Worm (Caenorhabditis elegans) whole organism, late embryonic: ENCODE measurements around the gene ZK593.2.
"Not testable (repeated sequence)": the region's sequence is repeated elsewhere in the genome, so short reads cannot be mapped to it uniquely, and the experiment has no call there.

Experiments used
- C08G9.2 ChIP-seq: sonication (generic microtip); optimal IDR thresholded peaks from 2 replicates; lab custom pipeline; 2016; ENCODE audit warnings: mild to moderate bottlenecking, missing genetic modification characterization, moderate library complexity, missing compliant biosample characterization
- K02D7.2 ChIP-seq: sonication (generic microtip); optimal IDR thresholded peaks from 2 replicates; lab custom pipeline; 2017; ENCODE audit warnings: mild to moderate bottlenecking, missing genetic modification characterization, missing compliant biosample characterization
- K09A11.1 ChIP-seq: sonication (generic microtip); optimal IDR thresholded peaks from 2 replicates; lab custom pipeline; 2017; ENCODE audit warnings: antibody characterized with exemption, mild to moderate bottlenecking, missing genetic modification characterization, missing compliant biosample characterization; ENCODE audit not compliant: insufficient read depth
- T23F11.4 ChIP-seq: fragments of 200-800 bp; sonication (Bioruptor generic); optimal IDR thresholded peaks from 2 replicates; lab custom pipeline; 2018; ENCODE audit warnings: mild to moderate bottlenecking, missing genetic modification characterization, missing compliant biosample characterization
- Y22D7AL.16 ChIP-seq: sonication (generic microtip); optimal IDR thresholded peaks from 2 replicates; lab custom pipeline; 2016; ENCODE audit warnings: missing genetic modification characterization, missing compliant biosample characterization
- ahr-1 ChIP-seq: sonication (generic microtip); optimal IDR thresholded peaks from 2 replicates; lab custom pipeline; 2016; ENCODE audit warnings: missing genetic modification characterization, missing compliant biosample characterization
- ama-1 ChIP-seq: fragments of 150-350 bp; optimal IDR thresholded peaks from 2 replicates; lab custom pipeline; 2014
- ceh-24 ChIP-seq: sonication (generic microtip); optimal IDR thresholded peaks from 2 replicates; lab custom pipeline; 2016; ENCODE audit warnings: mild to moderate bottlenecking, missing genetic modification characterization, missing compliant biosample characterization
- ceh-34 ChIP-seq: sonication (generic microtip); optimal IDR thresholded peaks from 2 replicates; lab custom pipeline; 2016; ENCODE audit warnings: mild to moderate bottlenecking, missing genetic modification characterization, missing compliant biosample characterization
- ceh-48 ChIP-seq: sonication (generic microtip); optimal IDR thresholded peaks from 2 replicates; lab custom pipeline; 2016; ENCODE audit warnings: missing genetic modification characterization, inconsistent platforms, missing compliant biosample characterization
- che-1 ChIP-seq: sonication (generic microtip); optimal IDR thresholded peaks from 2 replicates; lab custom pipeline; 2016; ENCODE audit warnings: mild to moderate bottlenecking, missing genetic modification characterization, missing compliant biosample characterization
- dmd-4 ChIP-seq: sonication (generic microtip); optimal IDR thresholded peaks from 2 replicates; lab custom pipeline; 2016; ENCODE audit warnings: borderline replicate concordance, missing genetic modification characterization, missing compliant biosample characterization
- eyg-1 ChIP-seq: sonication (generic microtip); optimal IDR thresholded peaks from 2 replicates; lab custom pipeline; 2016; ENCODE audit warnings: missing genotype, missing genetic modification characterization, missing compliant biosample characterization
- fax-1 ChIP-seq: sonication (generic microtip); optimal IDR thresholded peaks from 2 replicates; lab custom pipeline; 2016; ENCODE audit warnings: missing genotype, missing genetic modification characterization, missing compliant biosample characterization
- fkh-10 ChIP-seq: fragments of 150-350 bp; optimal IDR thresholded peaks from 2 replicates; lab custom pipeline; 2014; ENCODE audit warnings: missing biosample characterization, missing genetic modification reagents, missing genetic modification characterization
- hlh-13 ChIP-seq: fragments of 200-800 bp; sonication (Bioruptor generic); optimal IDR thresholded peaks from 2 replicates; lab custom pipeline; 2018; ENCODE audit warnings: mild to moderate bottlenecking, missing genetic modification characterization, missing compliant biosample characterization
- hlh-15 ChIP-seq: sonication (generic microtip); optimal IDR thresholded peaks from 2 replicates; lab custom pipeline; 2016; ENCODE audit warnings: missing genetic modification characterization, missing compliant biosample characterization
- hlh-30 ChIP-seq: sonication (generic microtip); optimal IDR thresholded peaks from 2 replicates; lab custom pipeline; 2017; ENCODE audit warnings: antibody characterized with exemption, missing genetic modification characterization, missing compliant biosample characterization; ENCODE audit not compliant: insufficient read depth
- hlh-8 ChIP-seq: sonication (generic microtip); optimal IDR thresholded peaks from 2 replicates; lab custom pipeline; 2016; ENCODE audit warnings: missing genotype, missing genetic modification characterization, missing compliant biosample characterization
- lim-6 ChIP-seq: sonication (generic microtip); optimal IDR thresholded peaks from 2 replicates; lab custom pipeline; 2016; ENCODE audit warnings: missing genetic modification characterization, missing compliant biosample characterization
- lin-11 ChIP-seq: fragments of 200-800 bp; sonication (Bioruptor generic); optimal IDR thresholded peaks from 2 replicates; lab custom pipeline; 2018; ENCODE audit warnings: mild to moderate bottlenecking, missing genetic modification characterization, missing compliant biosample characterization
- mec-3 ChIP-seq: sonication (generic microtip); optimal IDR thresholded peaks from 2 replicates; lab custom pipeline; 2016; ENCODE audit warnings: borderline replicate concordance, missing genetic modification characterization, missing compliant biosample characterization
- nhr-11 ChIP-seq: fragments of 150-350 bp; optimal IDR thresholded peaks from 2 replicates; lab custom pipeline; 2014; ENCODE audit warnings: missing biosample characterization, missing genetic modification characterization
- npax-4 ChIP-seq: sonication (generic microtip); optimal IDR thresholded peaks from 2 replicates; lab custom pipeline; 2016; ENCODE audit warnings: missing genetic modification characterization, missing compliant biosample characterization
- pha-2 ChIP-seq: sonication (generic microtip); optimal IDR thresholded peaks from 2 replicates; lab custom pipeline; 2017; ENCODE audit warnings: mild to moderate bottlenecking, missing genetic modification characterization, missing compliant biosample characterization
- pros-1 ChIP-seq: fragments of 150-350 bp; optimal IDR thresholded peaks from 2 replicates; lab custom pipeline; 2014; ENCODE audit warnings: missing biosample characterization, missing genetic modification reagents, missing genetic modification characterization
- sdc-2 ChIP-seq: sonication (generic microtip); optimal IDR thresholded peaks from 2 replicates; lab custom pipeline; 2016; ENCODE audit warnings: missing genotype, missing genetic modification characterization, missing compliant biosample characterization
- sox-4 ChIP-seq: sonication (generic microtip); optimal IDR thresholded peaks from 2 replicates; lab custom pipeline; 2017; ENCODE audit warnings: mild to moderate bottlenecking, missing genetic modification characterization, inconsistent platforms, missing compliant biosample characterization
- tbx-7 ChIP-seq: sonication (generic microtip); optimal IDR thresholded peaks from 2 replicates; lab custom pipeline; 2016; ENCODE audit warnings: missing genotype, missing genetic modification characterization, missing compliant biosample characterization
- ttx-3 ChIP-seq: sonication (generic microtip); optimal IDR thresholded peaks from 2 replicates; lab custom pipeline; 2016; ENCODE audit warnings: missing genetic modification reagents, missing genetic modification characterization, missing compliant biosample characterization
- unc-3 ChIP-seq, 2 experiments: fragments of 200-800 bp in 1 of 2; sonication (Bioruptor generic) in 1 of 2; sonication (generic microtip) in 1 of 2; conservative IDR thresholded peaks in 1 of 2; optimal IDR thresholded peaks in 1 of 2; 2 replicates each; pipeline versions ENCODE4 v1.3.6 to Lab custom; 2016 to 2022; ENCODE audit warnings: missing compliant biosample characterization in 2 of 2, missing genetic modification characterization in 2 of 2, missing genetic modification reagents in 1 of 2
- unc-86 ChIP-seq: sonication (generic microtip); optimal IDR thresholded peaks from 2 replicates; lab custom pipeline; 2016; ENCODE audit warnings: missing genetic modification characterization, missing compliant biosample characterization
- zip-5 ChIP-seq: sonication (generic microtip); optimal IDR thresholded peaks from 2 replicates; lab custom pipeline; 2016; ENCODE audit warnings: missing genetic modification characterization, missing compliant biosample characterization
- ztf-16 ChIP-seq: sonication (generic microtip); optimal IDR thresholded peaks from 2 replicates; lab custom pipeline; 2017; ENCODE audit warnings: missing genetic modification characterization, missing compliant biosample characterization

Gene ZK593.2

DNA sequence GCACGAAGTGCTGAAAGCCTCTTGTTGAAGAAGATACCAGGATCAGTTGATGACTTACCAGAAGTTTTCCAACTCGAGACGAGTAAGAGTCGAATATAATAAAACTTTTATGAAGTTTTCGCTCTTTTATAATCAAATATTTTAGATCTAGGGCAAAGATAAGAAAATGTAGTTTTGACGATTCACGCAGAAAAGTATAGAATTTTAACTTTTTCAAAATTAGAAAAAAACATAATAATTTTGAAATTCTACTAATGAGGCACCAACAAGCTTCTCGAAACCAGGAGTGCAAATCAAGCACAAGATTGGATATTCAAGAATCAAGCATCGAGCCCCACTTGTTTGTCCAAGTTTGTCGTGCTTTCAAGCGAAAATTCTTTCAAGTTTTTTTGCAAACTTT lies 35.6 kb downstream of the ZK593.2 start, which contains the start of gene Y69E1A.1:
Y69E1A.1 (minus strand) TSS at position 101 of the 400 bp plus-strand sequence.
- TF ChIP-seq hlh-13 (GFP tag; lab: Kevin White, UChicago) = no peak
- TF ChIP-seq dmd-4 (tag; lab: Kevin White, UChicago) = no peak
- no peak for TF ChIP-seq npax-4

DNA sequence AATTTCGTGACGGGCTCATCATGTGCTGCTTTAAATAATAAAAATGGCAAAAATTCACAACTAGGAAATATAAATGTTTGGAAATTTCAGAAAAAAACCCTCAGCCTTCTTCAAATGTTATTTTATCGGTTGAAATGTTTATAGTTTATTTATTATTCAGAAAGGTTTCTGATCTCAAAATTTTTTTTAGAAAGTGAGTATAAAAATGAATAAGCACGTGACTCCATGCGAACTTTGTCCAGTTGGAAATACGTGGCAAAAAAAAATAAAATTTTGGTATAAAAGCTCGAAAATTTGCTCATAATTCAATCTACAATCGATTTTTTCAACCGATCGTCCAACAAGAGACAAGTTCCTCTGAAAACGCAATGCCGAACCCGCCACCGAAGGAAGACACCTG lies 36.3 kb downstream of the ZK593.2 start, which contains the start of gene nsph-3.1:
nsph-3.1 (plus strand) TSS at position 301 of the 400 bp plus-strand sequence.
- TF ChIP-seq ceh-48 (tag; lab: Kevin White, UChicago) = no peak
- no peak for TF ChIP-seq sdc-2 (tag; lab: Kevin White, UChicago)
- no peak for TF ChIP-seq ceh-34 (tag; lab: Kevin White, UChicago)
- no peak for TF ChIP-seq C08G9.2
- no peak for TF ChIP-seq zip-5 (tag; lab: Kevin White, UChicago)
- no peak for TF ChIP-seq hlh-15 (tag; lab: Kevin White, UChicago)
- no peak for TF ChIP-seq fkh-10 (GFP tag; lab: Kevin White, UChicago)
- TF ChIP-seq ztf-16 (tag; lab: Kevin White, UChicago) = no peak
- TF ChIP-seq ceh-24 = no peak
- TF ChIP-seq ttx-3 (tag; lab: Kevin White, UChicago) = no peak
- TF ChIP-seq nhr-11 (tag; lab: Kevin White, UChicago) = no peak
- TF ChIP-seq hlh-8 (tag; lab: Kevin White, UChicago) = no peak
- TF ChIP-seq tbx-7 (tag; lab: Kevin White, UChicago) = no peak

ce11 chrIV:10950363-10951214 lies 37.4 kb downstream of the ZK593.2 start:
- TF ChIP-seq che-1 (tag; lab: Kevin White, UChicago) = no peak
- TF ChIP-seq lin-11 (tag; lab: Kevin White, UChicago) = no peak
- TF ChIP-seq eyg-1 = no peak
- no peak for TF ChIP-seq ceh-34 (tag; lab: Kevin White, UChicago)
- TF ChIP-seq ahr-1 (tag; lab: Kevin White, UChicago) = no peak
- no peak for TF ChIP-seq unc-3 (GFP tag; conservative IDR thresholded peaks at IDR 0.05; lab: Robert Waterston, UW)
- no peak for TF ChIP-seq unc-3 (tag; optimal IDR thresholded peaks at IDR 0.05; lab: Kevin White, UChicago)
- no peak for TF ChIP-seq tbx-7 (tag; lab: Kevin White, UChicago)
- TF ChIP-seq K09A11.1 (tag; lab: Kevin White, UChicago) = no peak
- no peak for TF ChIP-seq ama-1 (lab: Kevin White, UChicago)
- no peak for TF ChIP-seq lim-6 (tag; lab: Kevin White, UChicago)
- no peak for TF ChIP-seq sox-4 (tag; lab: Kevin White, UChicago)
- no peak for TF ChIP-seq hlh-30 (tag; lab: Kevin White, UChicago)
- no peak for TF ChIP-seq mec-3 (tag; lab: Kevin White, UChicago)
- no peak for TF ChIP-seq pha-2 (tag; lab: Kevin White, UChicago)
- TF ChIP-seq hlh-13 (GFP tag; lab: Kevin White, UChicago) = no peak
- no peak for TF ChIP-seq pros-1 (tag; lab: Kevin White, UChicago)

DNA sequence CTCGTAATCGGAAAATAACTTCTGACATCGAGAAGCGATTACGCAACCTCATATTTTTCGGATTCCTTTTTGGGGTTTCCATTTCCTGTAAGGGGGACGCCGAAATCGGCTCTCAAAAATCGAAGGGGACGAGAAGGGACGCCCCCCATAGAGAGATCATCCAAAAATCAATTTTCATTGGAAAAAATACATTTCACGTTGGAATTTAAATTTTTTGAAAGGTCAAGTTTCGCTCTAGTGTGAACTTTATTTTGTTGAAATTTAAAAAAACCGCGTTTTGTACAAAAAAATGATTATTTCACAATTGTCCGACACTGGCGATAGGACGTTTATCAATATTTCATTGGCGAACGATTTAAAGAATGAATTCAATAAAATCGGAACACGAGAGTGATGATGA lies 38.8 kb downstream of the ZK593.2 start, which contains the start of gene Y69E1A.3:
Y69E1A.3 (plus strand) TSS at position 301 of the 400 bp plus-strand sequence.
- TF ChIP-seq fax-1 (tag; lab: Kevin White, UChicago) (no peak), ama-1 (lab: Kevin White, UChicago) (no peak), zip-5 (tag; lab: Kevin White, UChicago) (no peak), unc-86 (tag; lab: Kevin White, UChicago) (no peak)

DNA sequence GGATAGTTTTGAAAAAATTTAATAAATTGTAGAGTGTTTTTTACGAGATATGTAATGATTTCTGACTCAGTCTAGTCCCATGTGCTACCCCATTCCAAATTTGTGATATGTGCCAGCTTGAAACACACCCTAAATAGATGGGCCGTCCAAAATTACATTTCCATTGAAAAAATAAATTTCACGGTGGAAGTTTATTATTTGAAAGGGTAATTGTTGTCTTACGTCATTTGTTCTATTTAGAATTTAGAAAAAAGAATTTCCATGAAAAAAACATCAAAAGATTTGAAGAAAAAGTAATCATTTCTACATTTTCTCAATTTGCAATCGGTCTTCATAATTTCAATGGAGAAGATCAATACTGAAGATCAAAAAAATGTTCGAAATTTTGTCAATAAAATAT lies 41.8 kb downstream of the ZK593.2 start, which contains the start of gene Y69E1A.4:
Y69E1A.4 (plus strand) TSS at position 301 of the 400 bp plus-strand sequence.
- TF ChIP-seq T23F11.4 (GFP tag; lab: Kevin White, UChicago); Y22D7AL.16; K02D7.2 (tag; lab: Kevin White, UChicago): not testable (repeated sequence)
- TF ChIP-seq, all 69 proteins: peak for 0; not testable (repeated sequence) for 69
